Fruit fly (Drosophila melanogaster) ovary, adult (tissue): ENCODE results near the gene CG13893.

Experiments
- CG17801 ChIP-seq: fragments of 200-800 bp; optimal IDR thresholded peaks from 2 replicates; lab custom pipeline; 2019; ENCODE audit warnings: missing biosample characterization, mild to moderate bottlenecking, missing genetic modification characterization, moderate library complexity; ENCODE audit not compliant: partially characterized antibody

The CG13893 gene

DNA sequence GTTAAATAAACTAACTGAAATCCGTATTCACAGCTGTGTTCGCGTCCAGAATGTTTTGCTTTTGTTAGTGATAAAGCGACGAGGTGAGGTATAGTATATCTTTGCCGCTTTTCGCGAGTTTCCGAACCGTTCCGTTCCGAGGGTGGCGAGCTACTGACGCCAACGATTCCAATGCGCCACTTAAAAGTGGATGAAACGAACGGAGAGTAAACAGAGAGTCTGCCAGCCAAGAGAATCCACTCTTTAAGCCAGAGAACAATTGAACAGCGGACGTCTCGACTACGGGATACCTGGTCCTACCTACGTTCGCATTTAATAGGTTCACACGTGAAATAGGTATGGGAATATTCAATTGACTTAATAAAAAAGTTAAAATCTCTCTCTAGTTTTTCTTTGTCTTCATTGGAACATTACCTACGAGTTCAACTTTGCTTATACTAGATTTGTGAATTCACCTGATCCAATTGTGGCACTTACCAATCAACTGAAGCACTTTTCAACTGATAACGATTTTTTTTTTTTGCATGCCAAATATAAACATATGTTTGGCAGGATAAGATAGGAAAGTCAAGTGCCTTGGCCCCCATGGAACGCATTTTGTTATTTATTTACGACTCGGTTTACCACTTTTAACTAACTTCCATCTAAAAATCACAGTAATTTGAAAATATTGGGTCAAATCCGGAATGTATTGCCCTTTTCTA, at the start of gene CG13893:
TSS of gene CG13893 (minus strand) at position 162 of the 704 bp plus-strand sequence.
- TF ChIP-seq CG17801 (GFP tag; lab: Kevin White, UChicago): peak; percentile 69

DNA sequence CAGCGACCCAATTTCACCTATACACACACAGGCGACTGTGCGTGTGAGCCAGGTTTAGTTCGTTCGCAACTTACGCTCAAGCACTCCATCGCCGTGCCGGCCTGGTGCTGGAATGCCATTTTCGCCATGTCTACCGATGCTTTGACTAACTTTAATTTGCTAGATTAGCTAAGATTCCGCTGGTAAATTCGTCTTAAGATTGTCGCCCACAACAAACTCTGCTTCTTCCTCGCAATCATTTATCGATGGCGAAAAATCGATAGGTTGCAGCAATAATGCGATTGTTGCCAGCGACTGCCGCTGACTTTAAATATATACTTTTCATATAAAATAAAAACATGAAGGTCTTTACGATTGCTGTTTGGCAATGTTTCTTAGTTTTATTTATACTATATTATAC, 48.8 kb upstream of the CG13893 start, which contains the start of gene CG3402:
TSS of gene CG3402 (minus strand) at position 245 of the 400 bp plus-strand sequence.
- no peak for TF ChIP-seq CG17801 (GFP tag; lab: Kevin White, UChicago)

DNA sequence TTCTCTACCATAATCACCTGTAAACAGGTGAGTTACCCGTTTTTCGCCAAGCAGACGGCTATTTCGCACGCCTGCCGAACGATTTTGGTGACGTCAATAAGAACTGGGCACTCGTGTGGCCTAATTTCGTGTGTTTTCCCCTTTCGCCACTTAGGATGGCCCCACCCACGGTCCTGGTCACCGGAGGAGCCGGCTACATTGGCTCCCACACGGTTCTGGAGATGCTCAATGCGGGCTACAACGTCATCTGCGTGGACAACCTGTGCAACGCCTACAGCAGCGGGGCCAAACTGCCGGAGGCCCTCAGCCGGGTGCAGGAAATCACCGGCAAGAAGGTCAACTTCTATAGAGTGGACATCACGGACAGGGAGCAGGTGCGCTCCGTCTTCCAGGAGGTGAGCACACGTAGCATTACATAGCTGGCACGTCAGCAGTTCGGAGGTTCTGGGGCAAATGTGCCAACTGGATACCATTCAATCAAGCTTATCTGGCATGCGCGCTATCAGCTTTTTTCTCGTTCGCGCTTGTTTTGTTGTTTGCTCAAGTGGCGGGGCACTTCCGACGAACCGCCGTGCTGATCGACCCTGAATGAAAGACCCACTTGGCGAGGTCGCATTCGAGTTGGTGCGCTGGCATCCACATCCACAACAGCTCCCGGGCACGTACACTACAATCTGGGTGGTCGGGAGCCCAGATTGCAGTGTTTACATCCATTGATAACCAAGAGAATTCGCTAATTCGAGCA, 45.4 kb upstream of the CG13893 start:
- no peak for TF ChIP-seq CG17801 (GFP tag; lab: Kevin White, UChicago)

DNA sequence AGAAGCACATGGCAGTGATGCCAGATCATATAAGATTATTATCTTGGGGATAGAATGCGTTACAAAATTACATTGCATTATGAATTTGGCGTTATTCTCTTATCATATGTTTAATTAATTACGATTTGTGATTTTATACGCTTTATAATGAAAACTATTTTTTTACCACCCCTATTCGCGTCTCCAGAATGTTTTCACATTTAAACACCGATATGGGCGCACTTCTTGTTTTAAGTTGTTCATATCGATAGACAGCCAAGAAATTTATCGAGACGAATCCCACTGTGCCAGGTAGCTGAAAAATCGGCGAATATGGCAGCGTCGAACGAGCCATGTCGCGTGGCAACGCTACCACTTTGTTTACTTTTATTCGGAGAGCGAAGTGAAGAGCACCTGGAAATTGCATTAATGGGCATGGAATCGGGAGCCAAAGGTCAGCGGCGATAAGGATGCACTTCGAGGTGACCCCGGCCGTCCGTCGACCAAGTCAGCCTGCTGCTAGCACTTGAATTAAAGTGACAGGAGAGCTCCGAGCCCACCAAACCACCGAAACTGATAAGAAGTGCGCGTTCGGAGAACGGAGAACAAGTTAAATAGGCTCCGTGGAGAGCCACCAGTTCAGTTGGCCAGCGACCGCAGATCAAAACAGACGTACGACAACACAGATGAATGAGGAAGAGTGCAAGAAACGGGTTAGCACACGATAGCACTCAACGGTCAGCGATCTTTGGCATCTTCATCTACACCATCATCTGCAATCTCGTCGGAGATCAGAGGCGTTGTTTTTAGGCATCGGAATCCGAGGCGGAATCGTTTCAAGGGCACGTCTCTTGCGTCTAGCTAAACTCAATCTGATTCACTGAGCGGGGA, 44.6 kb upstream of the CG13893 start, which contains the start of gene Gale:
TSS of gene Gale (plus strand) at position 401 of the 870 bp plus-strand sequence.
- no peak for TF ChIP-seq CG17801 (GFP tag; lab: Kevin White, UChicago)

DNA sequence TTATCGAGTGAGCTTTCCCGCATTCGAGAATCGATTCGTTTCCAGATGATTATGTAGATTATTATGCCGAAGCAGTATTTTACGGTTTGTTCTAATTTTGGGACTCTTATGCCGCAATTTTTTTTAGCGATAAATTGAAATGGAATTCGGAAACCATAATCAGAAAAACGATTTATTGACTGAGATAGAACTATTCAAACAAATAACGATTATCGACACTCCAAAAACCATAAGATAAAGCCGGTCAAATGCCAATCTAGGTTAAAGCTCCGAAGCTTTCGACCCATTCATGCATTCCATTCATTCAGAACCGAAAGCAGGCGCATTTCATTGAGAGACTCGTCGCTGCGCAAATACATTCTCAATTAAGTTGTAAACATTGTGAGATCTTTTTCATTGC, 43.7 kb upstream of the CG13893 start:
- TF ChIP-seq CG17801 (GFP tag; lab: Kevin White, UChicago): no peak

DNA sequence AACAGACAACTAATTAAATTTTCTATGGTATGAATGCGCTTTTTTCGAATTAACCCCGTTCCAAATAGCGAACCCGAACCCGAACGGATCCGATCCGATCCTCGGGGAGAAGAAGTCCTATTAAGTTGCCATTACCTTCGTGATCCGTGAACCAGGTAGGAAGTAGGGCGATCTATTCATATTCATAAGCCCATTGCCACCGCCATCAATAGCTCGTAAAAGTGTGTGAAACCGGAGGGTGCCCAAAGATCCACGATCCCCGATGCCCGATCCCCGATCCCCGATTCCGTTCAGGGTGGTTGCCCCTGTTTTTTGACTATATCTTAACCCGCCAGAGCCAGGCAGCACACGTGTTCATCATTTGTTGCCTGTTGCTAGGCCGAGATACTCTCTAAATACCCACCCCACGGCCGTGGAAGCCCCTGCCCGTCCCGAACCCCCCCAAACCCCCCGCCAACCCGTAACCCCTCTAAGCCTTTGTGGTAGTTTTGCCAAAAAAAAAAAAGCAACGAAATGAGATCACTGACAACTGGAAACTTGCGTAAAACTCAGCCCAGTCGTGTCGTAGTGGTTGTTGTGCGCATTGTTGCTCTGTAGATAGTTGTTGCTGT, 41.7 kb upstream of the CG13893 start:
- TF ChIP-seq CG17801 (GFP tag; lab: Kevin White, UChicago): no peak

DNA sequence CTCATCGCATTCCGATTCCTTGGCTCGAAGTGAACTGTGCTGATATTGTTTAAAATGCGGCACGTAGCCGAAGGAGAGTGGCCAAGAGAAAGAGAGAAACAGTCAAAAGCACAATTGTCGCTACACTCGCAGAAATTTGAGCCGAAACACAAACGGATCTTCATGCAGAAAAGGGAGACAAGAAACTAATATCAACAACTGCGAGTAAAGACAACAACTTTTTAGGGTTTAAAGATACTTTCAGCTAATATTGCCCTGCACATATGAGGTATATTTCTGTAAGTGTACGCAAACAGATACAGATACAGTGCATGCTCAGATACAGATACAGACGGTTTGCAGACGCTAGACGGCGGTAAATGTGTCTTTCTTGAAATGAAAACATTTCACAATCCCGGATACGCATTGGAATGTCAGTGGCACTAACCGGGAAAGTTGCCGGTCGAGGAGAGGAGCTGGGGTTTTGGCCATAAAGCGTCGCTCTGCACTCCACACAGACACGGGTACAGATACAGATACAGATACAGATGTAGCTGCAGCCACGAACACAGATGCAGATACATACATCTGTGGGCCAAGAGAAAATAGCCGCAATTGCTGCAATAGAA, 40.4 kb upstream of the CG13893 start:
- TF ChIP-seq CG17801 (GFP tag; lab: Kevin White, UChicago): peak; percentile 9

DNA sequence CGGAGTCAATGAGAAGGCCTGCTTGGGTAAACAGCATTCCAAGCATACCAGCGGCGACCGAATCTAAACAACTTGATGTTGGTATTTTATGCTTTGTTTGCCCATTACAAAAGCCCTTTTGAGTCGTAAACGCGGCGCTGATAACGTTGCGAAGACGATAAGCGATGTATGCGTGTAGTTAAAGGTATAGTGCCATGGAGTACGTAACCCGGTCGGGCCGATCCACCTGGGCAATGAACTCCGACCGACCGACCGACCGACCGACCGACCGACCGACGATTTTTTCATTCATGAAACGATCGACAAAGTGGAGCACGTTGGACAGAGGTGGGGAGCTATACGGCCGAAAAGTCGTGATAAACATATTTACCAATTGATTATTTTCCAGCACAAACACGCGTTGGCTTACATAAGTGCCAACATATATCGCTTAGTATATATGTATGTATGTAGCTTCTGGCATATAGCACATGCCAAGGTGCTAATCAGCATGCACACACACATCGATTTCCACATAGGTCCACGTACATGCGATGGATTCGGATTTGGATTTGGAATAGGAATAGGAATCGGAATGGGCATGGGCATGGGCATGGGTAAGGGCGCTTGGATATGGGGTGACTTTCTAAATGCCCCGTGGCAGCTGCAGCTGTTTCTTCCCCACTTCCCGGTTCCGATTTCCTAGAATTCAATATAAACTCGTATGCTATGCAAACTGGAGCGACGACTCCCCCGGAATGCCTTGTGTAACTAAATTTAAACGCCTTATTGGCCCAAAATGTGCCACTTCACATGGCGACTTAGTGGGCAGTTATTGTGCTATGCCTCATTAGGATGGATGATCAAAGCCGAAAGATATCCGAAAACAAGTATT, 39.3 kb upstream of the CG13893 start:
- no peak for TF ChIP-seq CG17801 (GFP tag; lab: Kevin White, UChicago)

DNA sequence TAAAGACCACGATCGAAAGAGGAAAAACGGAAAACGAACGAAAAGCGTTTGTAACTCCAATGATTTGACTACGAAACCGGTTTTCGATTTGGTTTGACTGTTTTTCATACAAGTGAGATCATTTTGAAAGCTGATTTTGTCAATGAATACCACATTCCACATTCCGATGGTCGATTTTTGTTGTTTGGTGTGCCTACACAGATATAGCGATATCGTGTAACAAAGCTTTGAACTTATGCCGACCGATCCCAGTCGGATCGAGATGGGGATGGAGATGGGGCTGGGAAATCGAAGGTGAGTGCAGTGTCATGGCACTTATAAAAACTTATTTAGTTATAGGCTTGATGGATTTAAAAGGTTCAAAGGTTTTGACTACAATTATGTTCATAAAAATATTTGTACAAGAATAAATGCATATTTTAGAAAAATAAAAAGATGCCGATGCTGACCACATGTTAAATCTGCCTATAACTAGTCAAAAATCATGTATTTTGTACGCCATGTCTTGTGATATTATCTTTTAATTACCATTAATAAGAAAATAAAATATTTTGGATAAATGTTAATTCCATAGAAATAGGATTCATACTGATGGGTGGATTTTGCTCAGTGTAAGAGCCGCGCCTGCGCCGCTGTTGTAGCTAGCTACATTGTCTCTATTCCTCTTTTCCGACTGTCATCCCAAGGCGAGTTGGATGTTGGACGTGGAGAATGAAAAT, 38.5 kb upstream of the CG13893 start:
- TF ChIP-seq CG17801 (GFP tag; lab: Kevin White, UChicago): no peak

DNA sequence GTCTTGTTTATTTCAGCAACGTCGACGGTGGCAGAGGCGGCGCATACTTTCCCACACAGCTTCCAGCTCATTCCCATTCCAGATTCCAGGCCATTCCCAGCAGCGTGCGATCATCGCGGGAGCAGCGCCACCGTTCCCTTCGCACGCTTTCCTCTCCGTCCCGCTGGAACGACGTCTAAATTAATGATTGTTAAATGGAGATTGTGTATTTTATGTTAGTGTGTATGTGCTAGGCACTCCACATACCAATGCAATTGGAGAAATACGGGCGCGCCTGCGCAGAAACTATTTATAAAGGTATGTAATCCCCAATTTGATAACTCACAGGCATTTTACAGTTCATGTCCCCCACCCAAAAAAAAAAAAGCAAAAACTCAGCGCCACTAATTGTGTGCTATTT, 37.6 kb upstream of the CG13893 start:
- no peak for TF ChIP-seq CG17801 (GFP tag; lab: Kevin White, UChicago)

DNA sequence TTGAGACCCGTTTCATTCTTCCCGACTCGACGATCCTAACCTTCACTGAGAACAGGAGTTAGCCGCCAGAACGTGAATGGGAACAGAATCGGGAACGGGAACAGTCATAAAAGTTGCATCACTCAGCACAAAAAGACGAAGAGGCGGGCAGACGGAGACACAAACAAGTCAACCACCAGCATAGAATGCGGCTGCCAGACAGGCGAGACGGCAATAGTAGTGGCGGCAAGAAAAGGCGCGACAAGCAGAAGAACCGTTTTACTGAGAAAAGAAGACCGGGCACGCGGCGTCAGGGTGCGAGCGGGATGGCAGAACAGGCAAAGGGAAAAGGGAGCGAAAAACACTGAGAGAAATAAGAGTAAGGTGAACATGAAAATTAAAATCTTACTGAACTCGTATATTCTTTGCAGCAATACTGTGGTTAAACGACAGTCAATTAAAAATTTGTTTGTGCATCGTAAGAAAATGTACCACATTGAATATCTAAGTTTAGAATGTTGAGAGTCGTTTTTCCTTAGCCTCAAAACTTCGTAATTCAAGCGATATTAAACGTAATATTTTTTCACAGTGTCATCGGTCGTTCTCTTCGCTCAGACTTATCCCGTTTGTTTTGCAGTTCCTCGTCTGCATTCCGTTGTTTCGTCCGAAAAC, 36.6 kb upstream of the CG13893 start:
- TF ChIP-seq CG17801 (GFP tag; lab: Kevin White, UChicago): peak; percentile 88

DNA sequence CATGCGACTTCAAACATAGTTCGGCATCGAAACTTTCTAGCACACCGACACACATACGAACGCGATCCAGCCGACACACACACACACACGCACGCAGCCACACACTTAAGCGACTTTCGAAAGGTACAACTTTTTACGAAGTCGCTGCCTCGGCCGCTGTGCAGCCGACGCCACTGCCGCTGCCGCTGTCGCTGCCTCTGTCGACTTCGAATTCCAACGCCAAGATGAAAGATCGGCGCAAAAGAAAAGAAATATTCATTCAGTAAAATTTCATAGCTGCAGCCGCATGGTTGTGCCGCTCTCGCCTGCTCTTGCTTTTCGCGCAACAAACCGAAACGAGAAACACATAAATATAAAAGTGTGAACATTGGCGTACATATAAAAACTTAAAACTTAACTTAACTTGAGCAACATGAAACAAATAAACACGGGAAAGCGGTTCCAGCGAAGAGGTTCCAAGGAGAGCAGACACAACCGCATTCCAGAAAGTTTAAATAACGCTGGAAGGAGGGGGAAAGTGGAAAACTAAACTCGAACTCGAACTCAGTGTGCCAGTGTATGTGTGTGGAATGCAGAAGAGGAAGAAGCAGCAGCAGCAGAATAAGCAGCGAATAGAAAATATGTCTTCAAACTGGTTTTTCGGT, 35.8 kb upstream of the CG13893 start:
- TF ChIP-seq CG17801 (GFP tag; lab: Kevin White, UChicago): no peak
